Fruit fly (Drosophila melanogaster) whole organism, embryonic: ENCODE results near the gene CG15725.

ENCODE experiments used
- Aef1 ChIP-seq: fragments of 200-800 bp; sonication (Bioruptor generic); IDR thresholded peaks from 3 replicates; pipeline ENCODE4 v1.3.6; 2022; ENCODE audit warnings: missing biosample characterization, missing genetic modification characterization
- CG1024 ChIP-seq: fragments of 200-800 bp; sonication (Bioruptor generic); IDR thresholded peaks from 2 replicates; pipeline ENCODE4 v1.3.6; 2022; ENCODE audit warnings: missing biosample characterization, missing genetic modification characterization
- CG10366 ChIP-seq: fragments of 200-800 bp; sonication (Bioruptor generic); IDR thresholded peaks from 2 replicates; pipeline ENCODE4 v1.3.6; 2022; ENCODE audit warnings: missing biosample characterization, missing genetic modification characterization
- CG11093 ChIP-seq: fragments of 200-800 bp; sonication (Bioruptor generic); IDR thresholded peaks from 3 replicates; pipeline ENCODE4 v1.3.6; 2022; ENCODE audit warnings: missing biosample characterization, missing genetic modification characterization
- CG11398 ChIP-seq: fragments of 200-800 bp; sonication (Bioruptor generic); optimal IDR thresholded peaks from 2 replicates; lab custom pipeline; 2016; ENCODE audit warnings: missing biosample characterization, missing genetic modification characterization
- CG12155 ChIP-seq: fragments of 200-800 bp; sonication (Bioruptor generic); optimal IDR thresholded peaks from 3 replicates; lab custom pipeline; 2016; ENCODE audit warnings: missing biosample characterization, missing genetic modification characterization
- CG1233 ChIP-seq: fragments of 200-800 bp; sonication (Bioruptor generic); optimal IDR thresholded peaks from 4 replicates; lab custom pipeline; 2018; ENCODE audit warnings: missing biosample characterization, mild to moderate bottlenecking, missing genetic modification characterization
- CG12769 ChIP-seq: fragments of 200-800 bp; sonication (Bioruptor generic); optimal IDR thresholded peaks from 2 replicates; lab custom pipeline; 2019; ENCODE audit warnings: missing biosample characterization, mild to moderate bottlenecking, missing genetic modification characterization, moderate library complexity
- CG14050 ChIP-seq: fragments of 200-800 bp; sonication (Bioruptor generic); IDR thresholded peaks from 3 replicates; pipeline ENCODE4 v1.3.6; 2022; ENCODE audit warnings: missing biosample characterization, missing genetic modification characterization
- CG14965 ChIP-seq: fragments of 200-800 bp; sonication (Bioruptor generic); optimal IDR thresholded peaks from 2 replicates; lab custom pipeline; 2016; ENCODE audit warnings: missing biosample characterization, missing genetic modification characterization, borderline replicate concordance
- CG15011 ChIP-seq: fragments of 200-800 bp; sonication (Bioruptor generic); optimal IDR thresholded peaks from 3 replicates; lab custom pipeline; 2018; ENCODE audit warnings: missing biosample characterization, mild to moderate bottlenecking, missing genetic modification characterization
- CG16779 ChIP-seq: fragments of 200-800 bp; sonication (Bioruptor generic); IDR thresholded peaks from 2 replicates; pipeline ENCODE4 v1.3.6; 2022; ENCODE audit warnings: missing biosample characterization, missing genetic modification characterization
- CG16813 ChIP-seq: fragments of 200-800 bp; sonication (Bioruptor generic); IDR thresholded peaks from 3 replicates; pipeline ENCODE4 v1.3.6; 2022; ENCODE audit warnings: missing biosample characterization, missing genetic modification characterization; ENCODE audit not compliant: partially characterized antibody
- CG17359 ChIP-seq: fragments of 200-800 bp; sonication (Bioruptor generic); optimal IDR thresholded peaks from 3 replicates; lab custom pipeline; 2018; ENCODE audit warnings: missing biosample characterization, mild to moderate bottlenecking, missing genetic modification characterization, moderate library complexity
- CG17361 ChIP-seq: fragments of 200-800 bp; sonication (Bioruptor generic); IDR thresholded peaks from 3 replicates; pipeline ENCODE4 v1.3.6; 2022; ENCODE audit warnings: missing biosample characterization, missing genetic modification characterization
- CG1832 ChIP-seq: fragments of 200-800 bp; sonication (Bioruptor generic); optimal IDR thresholded peaks from 2 replicates; lab custom pipeline; 2017; ENCODE audit warnings: missing biosample characterization, mild to moderate bottlenecking, missing genetic modification characterization, inconsistent platforms
- CG2129 ChIP-seq: fragments of 200-800 bp; sonication (Bioruptor generic); IDR thresholded peaks from 2 replicates; pipeline ENCODE4 v1.3.6; 2022; ENCODE audit warnings: missing biosample characterization, missing genetic modification characterization; ENCODE audit not compliant: partially characterized antibody
- CG2889 ChIP-seq: fragments of 200-800 bp; sonication (Bioruptor generic); IDR thresholded peaks from 3 replicates; pipeline ENCODE4 v1.3.6; 2022; ENCODE audit warnings: missing biosample characterization, missing genetic modification characterization
- CG3726 ChIP-seq: fragments of 200-800 bp; sonication (Bioruptor generic); IDR thresholded peaks from 3 replicates; pipeline ENCODE4, ENCODE4 v1.3.6; 2022; ENCODE audit warnings: missing biosample characterization, missing genetic modification characterization
- CG4282 ChIP-seq: fragments of 200-800 bp; sonication (Bioruptor generic); optimal IDR thresholded peaks from 2 replicates; lab custom pipeline; 2016; ENCODE audit warnings: missing biosample characterization, missing genetic modification characterization
- CG4360 ChIP-seq: fragments of 200-800 bp; sonication (Bioruptor generic); IDR thresholded peaks from 2 replicates; pipeline ENCODE4 v1.3.6; 2022; ENCODE audit warnings: missing biosample characterization, missing genetic modification characterization
- CG4617 ChIP-seq: fragments of 200-800 bp; sonication (Bioruptor generic); optimal IDR thresholded peaks from 3 replicates; lab custom pipeline; 2016; ENCODE audit warnings: missing biosample characterization, missing genetic modification characterization, borderline replicate concordance
- CG9727 ChIP-seq: fragments of 200-800 bp; sonication (Bioruptor generic); optimal IDR thresholded peaks from 3 replicates; lab custom pipeline; 2017; ENCODE audit warnings: missing biosample characterization, mild to moderate bottlenecking, missing genetic modification characterization
- Chrac-16 ChIP-seq: fragments of 200-800 bp; sonication (Bioruptor generic); optimal IDR thresholded peaks from 3 replicates; lab custom pipeline; 2016; ENCODE audit warnings: missing biosample characterization, missing genetic modification characterization
- CrebB ChIP-seq: fragments of 200-800 bp; sonication (Bioruptor generic); optimal IDR thresholded peaks from 3 replicates; lab custom pipeline; 2018; ENCODE audit warnings: missing biosample characterization, mild to moderate bottlenecking, missing genetic modification characterization
- Dip3 ChIP-seq: fragments of 200-800 bp; sonication (Bioruptor generic); optimal IDR thresholded peaks from 3 replicates; lab custom pipeline; 2016; ENCODE audit warnings: missing biosample characterization, missing genetic modification characterization
- Drgx ChIP-seq: fragments of 200-800 bp; sonication (Bioruptor generic); IDR thresholded peaks from 2 replicates; pipeline ENCODE4 v1.3.6; 2022; ENCODE audit warnings: missing biosample characterization, missing genetic modification characterization
- E2f1 ChIP-seq: fragments of 200-800 bp; sonication (Bioruptor generic); IDR thresholded peaks from 2 replicates; pipeline ENCODE4 v1.3.6; 2022; ENCODE audit warnings: missing biosample characterization, missing genetic modification characterization
- Gsc ChIP-seq: fragments of 200-800 bp; sonication (Bioruptor generic); IDR thresholded peaks from 2 replicates; pipeline ENCODE4 v1.3.6; 2022; ENCODE audit warnings: missing biosample characterization, missing genetic modification characterization
- HHEX ChIP-seq: fragments of 200-800 bp; sonication (Bioruptor generic); optimal IDR thresholded peaks from 3 replicates; lab custom pipeline; 2017; ENCODE audit warnings: missing biosample characterization, mild to moderate bottlenecking, missing genetic modification characterization, missing genetic modification reagents
- Nf-YB ChIP-seq: fragments of 200-800 bp; sonication (Bioruptor generic); optimal IDR thresholded peaks from 3 replicates; lab custom pipeline; 2019; ENCODE audit warnings: missing biosample characterization, mild to moderate bottlenecking, missing genetic modification characterization, moderate library complexity
- Spps ChIP-seq: fragments of 200-800 bp; sonication (Bioruptor generic); optimal IDR thresholded peaks from 2 replicates; lab custom pipeline; 2018; ENCODE audit warnings: missing biosample characterization, mild to moderate bottlenecking, missing genetic modification characterization
- Trl ChIP-seq, 3 experiments: fragments of >200 bp in 2 of 3; fragments of 200-800 bp in 1 of 3; sonication (Bioruptor generic) in 1 of 3; optimal IDR thresholded peaks; 2 replicates in 1 of 3; 3 replicates in 2 of 3; lab custom pipeline; 2016 to 2017; ENCODE audit warnings: missing biosample characterization in 1 of 3, missing genetic modification characterization in 1 of 3
- abd-A ChIP-seq: fragments of 200-800 bp; sonication (Bioruptor generic); optimal IDR thresholded peaks from 3 replicates; lab custom pipeline; 2019; ENCODE audit warnings: missing biosample characterization, mild to moderate bottlenecking, missing genetic modification characterization, moderate library complexity
- amos ChIP-seq: fragments of 200-800 bp; sonication (Bioruptor generic); IDR thresholded peaks from 2 replicates; pipeline ENCODE4 v1.3.6; 2022; ENCODE audit warnings: missing biosample characterization, missing genetic modification characterization; ENCODE audit not compliant: partially characterized antibody
- caup ChIP-seq: fragments of 200-800 bp; sonication (Bioruptor generic); optimal IDR thresholded peaks from 3 replicates; lab custom pipeline; 2017; ENCODE audit warnings: missing biosample characterization, mild to moderate bottlenecking, missing genetic modification characterization, moderate library complexity; ENCODE audit not compliant: severe bottlenecking
- dati ChIP-seq: fragments of 200-800 bp; sonication (Bioruptor generic); IDR thresholded peaks from 2 replicates; pipeline ENCODE4 v1.3.6; 2022; ENCODE audit warnings: missing biosample characterization, missing genetic modification characterization
- dysf ChIP-seq: fragments of 200-800 bp; sonication (Bioruptor generic); IDR thresholded peaks from 3 replicates; pipeline ENCODE4 v1.3.6; 2022; ENCODE audit warnings: missing biosample characterization, missing genetic modification characterization
- ems ChIP-seq: fragments of 200-800 bp; sonication (Bioruptor generic); optimal IDR thresholded peaks from 3 replicates; lab custom pipeline; 2016; ENCODE audit warnings: missing biosample characterization, missing genetic modification characterization
- fru ChIP-seq: fragments of >200 bp; optimal IDR thresholded peaks from 2 replicates; lab custom pipeline; 2017
- ftz-f1 ChIP-seq: fragments of 200-800 bp; sonication (Bioruptor generic); optimal IDR thresholded peaks from 2 replicates; lab custom pipeline; 2016; ENCODE audit warnings: missing biosample characterization, missing genetic modification characterization
- ham ChIP-seq: fragments of 200-800 bp; sonication (Bioruptor generic); IDR thresholded peaks from 2 replicates; pipeline ENCODE4 v1.3.6; 2022; ENCODE audit warnings: missing biosample characterization, missing genetic modification characterization
- lmd ChIP-seq: fragments of 200-800 bp; sonication (Bioruptor generic); IDR thresholded peaks from 2 replicates; pipeline ENCODE4 v1.3.6; 2022; ENCODE audit warnings: missing biosample characterization, missing genetic modification characterization
- nau ChIP-seq: fragments of 200-800 bp; sonication (Bioruptor generic); optimal IDR thresholded peaks from 3 replicates; lab custom pipeline; 2017; ENCODE audit warnings: missing biosample characterization, mild to moderate bottlenecking, missing genetic modification characterization, missing genetic modification reagents
- odd ChIP-seq: fragments of 200-800 bp; sonication (Bioruptor generic); optimal IDR thresholded peaks from 2 replicates; lab custom pipeline; 2017; ENCODE audit warnings: missing biosample characterization, mild to moderate bottlenecking, missing genetic modification characterization
- onecut ChIP-seq: fragments of 200-800 bp; sonication (Bioruptor generic); IDR thresholded peaks from 2 replicates; pipeline ENCODE4 v1.3.6; 2022; ENCODE audit warnings: missing biosample characterization, missing genetic modification characterization
- pfk ChIP-seq: fragments of 200-800 bp; sonication (Bioruptor generic); optimal IDR thresholded peaks from 2 replicates; lab custom pipeline; 2018; ENCODE audit warnings: missing biosample characterization, mild to moderate bottlenecking, missing genetic modification characterization, moderate library complexity
- pnt ChIP-seq: fragments of 200-800 bp; sonication (Bioruptor generic); optimal IDR thresholded peaks from 3 replicates; lab custom pipeline; 2016; ENCODE audit warnings: missing biosample characterization, missing genetic modification characterization
- pros ChIP-seq: fragments of 200-800 bp; sonication (Bioruptor generic); optimal IDR thresholded peaks from 3 replicates; lab custom pipeline; 2019; ENCODE audit warnings: missing biosample characterization, mild to moderate bottlenecking, missing genetic modification characterization, moderate library complexity
- scrt ChIP-seq: fragments of 200-800 bp; sonication (Bioruptor generic); optimal IDR thresholded peaks from 2 replicates; lab custom pipeline; 2018; ENCODE audit warnings: missing biosample characterization, mild to moderate bottlenecking, missing genetic modification characterization, moderate library complexity
- tap ChIP-seq: fragments of 200-800 bp; optimal IDR thresholded peaks from 3 replicates; lab custom pipeline; 2019; ENCODE audit warnings: missing biosample characterization, mild to moderate bottlenecking, missing genetic modification characterization, moderate library complexity
- trem ChIP-seq: fragments of 200-800 bp; optimal IDR thresholded peaks from 3 replicates; lab custom pipeline; 2019; ENCODE audit warnings: missing biosample characterization, mild to moderate bottlenecking, missing genetic modification characterization, moderate library complexity

CG15725 gene

DNA sequence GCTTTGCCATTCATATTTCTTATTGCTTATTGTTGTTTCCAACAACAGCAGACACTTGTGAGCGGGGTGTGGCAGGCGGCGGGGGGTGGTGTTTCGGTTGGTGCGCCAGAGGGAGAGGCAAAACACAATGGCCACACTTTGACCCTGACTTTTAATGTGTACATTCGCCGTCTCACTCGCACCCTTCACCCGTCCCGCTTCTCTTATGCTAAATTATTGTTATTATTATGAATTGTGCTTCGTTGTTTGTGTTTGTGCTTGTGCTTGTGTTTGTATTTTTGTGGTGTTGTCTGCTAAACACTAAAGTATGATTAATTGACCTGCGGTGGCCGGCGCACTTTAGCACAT is 50.7 kb downstream of the CG15725 start (continued):
- TF ChIP-seq CG17361 (GFP tag; lab: Robert Waterston, UW) (peak; percentile 24; the same call in 1 of the 3 replicates), Drgx (GFP tag; lab: Robert Waterston, UW) (no peak), dysf (GFP tag; lab: Robert Waterston, UW) (no peak), ems (GFP tag; lab: Kevin White, UChicago) (no peak), pnt (GFP tag; lab: Kevin White, UChicago) (no peak), Aef1 (GFP tag; lab: Robert Waterston, UW) (peak; percentile 68), CG16779 (GFP tag; lab: Robert Waterston, UW) (no peak), CG3726 (GFP tag; lab: Robert Waterston, UW) (no peak), CG9727 (GFP tag; lab: Kevin White, UChicago) (no peak), ham (no peak), CG16813 (no peak), CG4360 (GFP tag; lab: Robert Waterston, UW) (peak; percentile 33; the same call in 1 of the 2 replicates), onecut (GFP tag; lab: Robert Waterston, UW) (no peak), CG1832 (GFP tag; lab: Kevin White, UChicago) (peak; percentile 79), CG10366 (GFP tag; lab: Robert Waterston, UW) (no peak), Trl (optimal IDR thresholded peaks at IDR 0.05; lab: Kevin White, UChicago) (no peak), Trl (GFP tag; optimal IDR thresholded peaks at IDR 0.05; lab: Kevin White, UChicago) (no peak), trem (tag; lab: Kevin White, UChicago) (no peak), CG15011 (no peak), CG11398 (GFP tag; lab: Kevin White, UChicago) (no peak), CrebB (tag; lab: Kevin White, UChicago) (no peak), caup (GFP tag; lab: Kevin White, UChicago) (no peak), CG2889 (GFP tag; lab: Robert Waterston, UW) (no peak), CG1024 (GFP tag; lab: Robert Waterston, UW) (no peak), CG4282 (GFP tag; lab: Kevin White, UChicago) (no peak), HHEX (GFP tag; lab: Kevin White, UChicago) (no peak), pros (GFP tag; lab: Kevin White, UChicago) (peak; percentile 58), CG1233 (GFP tag; lab: Kevin White, UChicago) (no peak), ftz-f1 (GFP tag; lab: Kevin White, UChicago) (peak; percentile 99), Gsc (no peak), odd (GFP tag; lab: Kevin White, UChicago) (no peak), dati (GFP tag; lab: Robert Waterston, UW) (peak; percentile 5; the same call in 1 of the 2 replicates), CG11093 (GFP tag; lab: Robert Waterston, UW) (no peak), fru (lab: Kevin White, UChicago) (no peak), nau (no peak), CG14050 (GFP tag; lab: Robert Waterston, UW) (no peak), lmd (no peak), Chrac-16 (GFP tag; lab: Kevin White, UChicago) (no peak), CG12155 (GFP tag; lab: Kevin White, UChicago) (no peak), CG17359 (tag; lab: Kevin White, UChicago) (no peak), CG12769 (peak; percentile 91), Spps (tag; lab: Kevin White, UChicago) (no peak), pfk (GFP tag; lab: Kevin White, UChicago) (no peak), scrt (GFP tag; lab: Kevin White, UChicago) (no peak), E2f1 (GFP tag; lab: Robert Waterston, UW) (no peak), tap (tag; lab: Kevin White, UChicago) (no peak), CG2129 (no peak), CG4617 (GFP tag; lab: Kevin White, UChicago) (no peak), amos (GFP tag; lab: Robert Waterston, UW) (no peak; the same call in 1 of the 2 replicates), abd-A (tag; lab: Kevin White, UChicago) (peak; percentile 98), Dip3 (no peak), Nf-YB (no peak), CG14965 (GFP tag; lab: Kevin White, UChicago) (no peak)
